Fruit fly (Drosophila melanogaster) whole organism, prepupa: ENCODE data around the gene CG6418.

ENCODE experiments used
- Blimp-1 ChIP-seq: fragments of 200-800 bp; sonication (Bioruptor generic); optimal IDR thresholded peaks from 3 replicates; lab custom pipeline; 2017; ENCODE audit warnings: missing biosample characterization, missing genetic modification characterization, mild to moderate bottlenecking, moderate library complexity, missing genetic modification reagents
- CG10631 ChIP-seq: fragments of 200-800 bp; sonication (Bioruptor generic); optimal IDR thresholded peaks from 2 replicates; lab custom pipeline; 2016; ENCODE audit warnings: missing biosample characterization, missing genetic modification characterization
- CG10669 ChIP-seq: fragments of 200-800 bp; sonication (Bioruptor generic); optimal IDR thresholded peaks from 3 replicates; lab custom pipeline; 2018; ENCODE audit warnings: missing biosample characterization, mild to moderate bottlenecking, missing genetic modification characterization, moderate library complexity
- CG11294 ChIP-seq: fragments of 200-800 bp; sonication (Bioruptor generic); IDR thresholded peaks from 2 replicates; pipeline ENCODE4 v1.3.6; 2022; ENCODE audit warnings: missing biosample characterization, missing genetic modification characterization
- CG11902 ChIP-seq: fragments of 200-800 bp; sonication (Bioruptor generic); optimal IDR thresholded peaks from 3 replicates; lab custom pipeline; 2016; ENCODE audit warnings: missing biosample characterization, missing genetic modification characterization
- CG15336 ChIP-seq: fragments of 200-800 bp; sonication (Bioruptor generic); IDR thresholded peaks from 2 replicates; pipeline ENCODE4 v1.3.6; 2022; ENCODE audit warnings: missing biosample characterization, missing genetic modification characterization
- CG16779 ChIP-seq: fragments of 200-800 bp; sonication (Bioruptor generic); optimal IDR thresholded peaks from 3 replicates; lab custom pipeline; 2017; ENCODE audit warnings: missing biosample characterization, mild to moderate bottlenecking, missing genetic modification characterization
- CG3032 ChIP-seq: fragments of 200-800 bp; optimal IDR thresholded peaks from 2 replicates; lab custom pipeline; 2019; ENCODE audit warnings: missing biosample characterization, mild to moderate bottlenecking, missing genetic modification characterization, moderate library complexity
- CG31627 ChIP-seq: fragments of 200-800 bp; sonication (Bioruptor generic); optimal IDR thresholded peaks from 3 replicates; lab custom pipeline; 2016; ENCODE audit warnings: missing biosample characterization, missing genetic modification characterization
- CG32006 ChIP-seq: fragments of 200-800 bp; sonication (Bioruptor generic); optimal IDR thresholded peaks from 3 replicates; lab custom pipeline; 2017; ENCODE audit warnings: missing biosample characterization, mild to moderate bottlenecking, missing genetic modification characterization
- CG34406 ChIP-seq: fragments of 200-800 bp; sonication (Bioruptor generic); optimal IDR thresholded peaks from 3 replicates; lab custom pipeline; 2016; ENCODE audit warnings: missing biosample characterization, missing genetic modification characterization
- CG3919 ChIP-seq: fragments of 200-800 bp; sonication (Bioruptor generic); optimal IDR thresholded peaks from 3 replicates; lab custom pipeline; 2016; ENCODE audit warnings: missing biosample characterization, missing genetic modification characterization
- CG6163 ChIP-seq: fragments of 200-800 bp; sonication (Bioruptor generic); IDR thresholded peaks from 3 replicates; pipeline ENCODE4 v1.3.6; 2022; ENCODE audit warnings: missing biosample characterization, missing genetic modification characterization
- CG6276 ChIP-seq: fragments of 200-800 bp; sonication (Bioruptor generic); optimal IDR thresholded peaks from 2 replicates; lab custom pipeline; 2017; ENCODE audit warnings: missing biosample characterization, mild to moderate bottlenecking, missing genetic modification characterization
- CG6792 ChIP-seq: fragments of 200-800 bp; sonication (Bioruptor generic); optimal IDR thresholded peaks from 3 replicates; lab custom pipeline; 2016; ENCODE audit warnings: missing biosample characterization, missing genetic modification characterization
- CG6808 ChIP-seq: fragments of 200-800 bp; sonication (Bioruptor generic); optimal IDR thresholded peaks from 3 replicates; lab custom pipeline; 2017; ENCODE audit warnings: missing biosample characterization, missing genetic modification characterization, mild to moderate bottlenecking, moderate library complexity, missing genetic modification reagents
- CG7368 ChIP-seq: fragments of 200-800 bp; sonication (Bioruptor generic); optimal IDR thresholded peaks from 3 replicates; lab custom pipeline; 2016; ENCODE audit warnings: missing biosample characterization, missing genetic modification characterization
- CG8119 ChIP-seq: fragments of 200-800 bp; sonication (Bioruptor generic); IDR thresholded peaks from 3 replicates; pipeline ENCODE4 v1.3.6; 2022; ENCODE audit warnings: missing biosample characterization, missing genetic modification characterization
- CG8319 ChIP-seq: fragments of 200-800 bp; sonication (Bioruptor generic); optimal IDR thresholded peaks from 3 replicates; lab custom pipeline; 2016; ENCODE audit warnings: missing biosample characterization, missing genetic modification characterization
- CG8632 ChIP-seq: fragments of 200-800 bp; sonication (Bioruptor generic); optimal IDR thresholded peaks from 3 replicates; lab custom pipeline; 2016; ENCODE audit warnings: missing biosample characterization, missing genetic modification characterization
- CG9139 ChIP-seq: fragments of 200-800 bp; sonication (Bioruptor generic); optimal IDR thresholded peaks from 3 replicates; lab custom pipeline; 2017; ENCODE audit warnings: missing biosample characterization, mild to moderate bottlenecking, missing genetic modification characterization
- Eip78C ChIP-seq: fragments of 200-800 bp; sonication (Bioruptor generic); peaks from one replicate; lab custom pipeline; 2016; ENCODE audit warnings: missing biosample characterization, missing genetic modification characterization
- Ets21C ChIP-seq: fragments of 200-800 bp; sonication (Bioruptor generic); optimal IDR thresholded peaks from 3 replicates; lab custom pipeline; 2016; ENCODE audit warnings: missing biosample characterization, missing genetic modification characterization
- Ets96B ChIP-seq: fragments of 200-800 bp; optimal IDR thresholded peaks from 2 replicates; lab custom pipeline; 2019; ENCODE audit warnings: missing biosample characterization, mild to moderate bottlenecking, missing genetic modification characterization, moderate library complexity
- Hr38 ChIP-seq: sonication (Bioruptor generic); optimal IDR thresholded peaks from 2 replicates; lab custom pipeline; 2016; ENCODE audit warnings: missing biosample characterization, missing genetic modification characterization
- Hr39 ChIP-seq: fragments of 200-800 bp; sonication (Bioruptor generic); optimal IDR thresholded peaks from 2 replicates; lab custom pipeline; 2016; ENCODE audit warnings: missing biosample characterization, missing genetic modification characterization
- Hr4 ChIP-seq: fragments of 200-800 bp; sonication (Bioruptor generic); optimal IDR thresholded peaks from 3 replicates; lab custom pipeline; 2016; ENCODE audit warnings: missing biosample characterization, missing genetic modification characterization
- Lpt ChIP-seq: fragments of 200-800 bp; sonication (Bioruptor generic); optimal IDR thresholded peaks from 3 replicates; lab custom pipeline; 2016; ENCODE audit warnings: missing biosample characterization, missing genetic modification characterization
- Met ChIP-seq: fragments of 200-800 bp; sonication (Bioruptor generic); optimal IDR thresholded peaks from 3 replicates; lab custom pipeline; 2016; ENCODE audit warnings: missing biosample characterization, missing genetic modification characterization
- Sox102F ChIP-seq: fragments of 200-800 bp; sonication (Bioruptor generic); optimal IDR thresholded peaks from 2 replicates; lab custom pipeline; 2016; ENCODE audit warnings: missing biosample characterization, mild to moderate bottlenecking, missing genetic modification characterization
- Sox15 ChIP-seq: fragments of 200-800 bp; sonication (Bioruptor generic); optimal IDR thresholded peaks from 3 replicates; lab custom pipeline; 2016; ENCODE audit warnings: missing biosample characterization, missing genetic modification characterization
- achi ChIP-seq: fragments of 200-800 bp; sonication (Bioruptor generic); optimal IDR thresholded peaks from 3 replicates; lab custom pipeline; 2016; ENCODE audit warnings: missing biosample characterization, missing genetic modification characterization
- acj6 ChIP-seq: fragments of 200-800 bp; sonication (Bioruptor generic); optimal IDR thresholded peaks from 3 replicates; lab custom pipeline; 2016; ENCODE audit warnings: missing biosample characterization, missing genetic modification characterization
- dac ChIP-seq: fragments of 200-800 bp; sonication (Bioruptor generic); optimal IDR thresholded peaks from 2 replicates; lab custom pipeline; 2017; ENCODE audit warnings: missing biosample characterization, mild to moderate bottlenecking, missing genetic modification characterization
- dsx ChIP-seq: fragments of 200-800 bp; optimal IDR thresholded peaks from 3 replicates; lab custom pipeline; 2019; ENCODE audit warnings: missing biosample characterization, mild to moderate bottlenecking, missing genetic modification characterization, moderate library complexity; ENCODE audit not compliant: poor library complexity, severe bottlenecking
- eg ChIP-seq: fragments of 200-800 bp; sonication (Bioruptor generic); IDR thresholded peaks from 3 replicates; pipeline ENCODE4 v1.3.6; 2022; ENCODE audit warnings: missing biosample characterization, missing genetic modification characterization
- esn ChIP-seq: fragments of 200-800 bp; sonication (Bioruptor generic); optimal IDR thresholded peaks from 2 replicates; lab custom pipeline; 2016; ENCODE audit warnings: missing biosample characterization, mild to moderate bottlenecking, missing genetic modification characterization, moderate library complexity
- lz ChIP-seq: fragments of 200-800 bp; sonication (Bioruptor generic); optimal IDR thresholded peaks from 3 replicates; lab custom pipeline; 2016; ENCODE audit warnings: missing biosample characterization, missing genetic modification characterization
- net ChIP-seq: fragments of 200-800 bp; sonication (Bioruptor generic); optimal IDR thresholded peaks from 3 replicates; lab custom pipeline; 2016; ENCODE audit warnings: missing biosample characterization, missing genetic modification characterization
- salr ChIP-seq, 2 experiments: fragments of 200-800 bp; sonication (Bioruptor generic); optimal IDR thresholded peaks; 3 replicates each; lab custom pipeline; 2016 to 2018; ENCODE audit warnings: missing biosample characterization in 2 of 2, missing genetic modification characterization in 2 of 2, mild to moderate bottlenecking in 1 of 2
- spab ChIP-seq: fragments of 200-800 bp; sonication (Bioruptor generic); optimal IDR thresholded peaks from 2 replicates; lab custom pipeline; 2017; ENCODE audit warnings: missing biosample characterization, mild to moderate bottlenecking, missing genetic modification characterization, missing genetic modification reagents
- ss ChIP-seq, 2 experiments: fragments of 200-800 bp; sonication (Bioruptor generic); optimal IDR thresholded peaks; 2 replicates in 1 of 2; 3 replicates in 1 of 2; lab custom pipeline; 2017 to 2018; ENCODE audit warnings: mild to moderate bottlenecking in 2 of 2, missing biosample characterization in 2 of 2, missing genetic modification characterization in 2 of 2, moderate library complexity in 1 of 2
- topi ChIP-seq: fragments of 200-800 bp; sonication (Bioruptor generic); optimal IDR thresholded peaks from 3 replicates; lab custom pipeline; 2016; ENCODE audit warnings: missing biosample characterization, missing genetic modification characterization
- vri ChIP-seq: fragments of 200-800 bp; sonication (Bioruptor generic); optimal IDR thresholded peaks from 3 replicates; lab custom pipeline; 2016; ENCODE audit warnings: missing biosample characterization, mild to moderate bottlenecking, missing genetic modification characterization

Gene CG6418

DNA sequence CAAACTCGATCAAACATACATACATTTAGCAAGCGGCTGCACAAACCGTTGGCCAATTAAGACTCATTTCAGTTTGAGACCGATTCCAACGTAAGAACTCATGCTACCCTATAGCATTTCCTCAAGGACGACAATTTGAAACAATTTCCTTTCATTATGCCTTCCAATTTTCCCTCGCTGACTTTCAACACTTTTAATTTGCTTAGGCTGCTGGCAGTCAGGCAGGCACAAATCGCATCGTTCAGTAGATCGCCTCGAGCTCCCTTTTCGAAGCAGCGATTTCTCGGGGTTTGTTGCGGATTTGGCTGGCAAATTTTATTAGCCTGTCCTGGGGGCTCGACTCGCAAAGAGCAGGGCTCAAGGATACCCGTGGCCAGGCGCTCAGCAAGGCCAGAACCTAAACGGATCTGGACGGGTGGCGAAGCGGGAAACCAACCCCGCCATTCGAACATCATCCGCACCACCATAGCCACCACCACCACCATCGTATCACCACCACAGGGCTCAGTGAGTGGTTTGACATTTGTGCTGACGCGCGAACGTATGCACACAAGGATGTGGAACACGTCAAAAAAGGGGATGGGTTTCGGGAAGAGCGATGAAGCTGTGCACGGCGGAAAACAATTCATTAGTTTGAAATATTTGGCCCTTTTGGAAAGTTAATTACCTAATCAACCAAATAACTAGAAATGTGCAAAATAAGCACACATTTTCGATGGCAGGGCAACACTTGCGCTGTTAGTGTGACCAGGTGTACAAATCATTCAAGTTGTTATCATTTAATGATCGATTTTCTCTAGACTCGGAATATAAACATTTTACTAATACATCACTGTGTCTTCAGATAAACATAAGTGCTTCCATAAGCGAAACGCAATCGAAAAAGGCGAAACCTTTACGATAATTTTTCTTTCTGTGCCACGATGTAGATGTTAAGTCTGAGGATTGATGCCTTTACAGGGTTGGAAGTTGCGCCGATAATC lies 34.0 kb downstream of the CG6418 start (continued):
- no peak for TF ChIP-seq Ets21C (GFP tag; lab: Kevin White, UChicago)
- TF ChIP-seq Eip78C (GFP tag; lab: Kevin White, UChicago) = peak; percentile 77
- peak; percentile 2 for TF ChIP-seq CG10631
- TF ChIP-seq Sox102F (GFP tag; lab: Kevin White, UChicago) = peak; percentile 14
- TF ChIP-seq CG10669 (GFP tag; lab: Kevin White, UChicago) = peak; percentile 3
- no peak for TF ChIP-seq CG7368 (GFP tag; lab: Kevin White, UChicago)
- TF ChIP-seq lz = peak; percentile 37
- TF ChIP-seq Sox15 = no peak
- TF ChIP-seq dsx (GFP tag; lab: Kevin White, UChicago) = no peak
- peak; percentile 22 for TF ChIP-seq CG6792 (GFP tag; lab: Kevin White, UChicago)
- no peak for TF ChIP-seq CG3032 (tag; lab: Kevin White, UChicago)
- no peak for TF ChIP-seq Ets96B (tag; lab: Kevin White, UChicago)
- TF ChIP-seq dac = no peak
- TF ChIP-seq topi (GFP tag; lab: Kevin White, UChicago) = peak; percentile 32
- no peak for TF ChIP-seq acj6
- TF ChIP-seq Hr4 = no peak
- TF ChIP-seq Hr39 = peak; percentile 22
- peak; percentile 46 for TF ChIP-seq Met (GFP tag; lab: Kevin White, UChicago)

DNA sequence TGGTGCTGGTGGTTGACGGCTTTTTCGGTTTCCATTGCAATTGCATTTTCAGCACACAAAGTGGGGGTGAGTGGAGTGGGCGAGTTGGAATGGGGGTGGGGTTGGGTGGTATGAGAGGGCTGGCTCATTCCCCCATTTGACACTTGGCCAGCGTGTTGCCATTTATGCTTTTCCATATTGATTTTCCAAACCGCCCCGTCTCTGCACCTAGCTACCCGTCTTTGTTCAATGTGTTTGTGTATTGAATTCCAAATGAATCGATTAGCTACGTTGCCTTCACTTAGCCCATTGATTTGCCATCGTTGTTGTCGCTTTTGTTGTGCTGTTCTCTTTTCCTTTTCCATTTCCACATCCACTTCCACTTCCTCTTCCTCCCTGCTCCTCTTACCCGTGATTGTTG lies 35.2 kb downstream of the CG6418 start:
- no peak for TF ChIP-seq Sox102F (GFP tag; lab: Kevin White, UChicago)
- no peak for TF ChIP-seq CG11902 (GFP tag; lab: Kevin White, UChicago)
- TF ChIP-seq CG32006 (GFP tag; lab: Kevin White, UChicago) = no peak
- TF ChIP-seq CG11294 = no peak

dm6 chr3L:10843273-10843672 lies 35.6 kb downstream of the CG6418 start:
- TF ChIP-seq achi = peak; percentile 45
- TF ChIP-seq CG34406 = peak; percentile 35
- TF ChIP-seq CG9139 (GFP tag; lab: Kevin White, UChicago) = no peak
- peak; percentile 52 for TF ChIP-seq Ets96B (tag; lab: Kevin White, UChicago)
- TF ChIP-seq CG3032 (tag; lab: Kevin White, UChicago) = peak; percentile 22
- peak; percentile 22 for TF ChIP-seq dsx (GFP tag; lab: Kevin White, UChicago)
- TF ChIP-seq CG6792 (GFP tag; lab: Kevin White, UChicago) = no peak
- TF ChIP-seq CG3919 = no peak
- no peak for TF ChIP-seq CG8119 (GFP tag; lab: Robert Waterston, UW)
- no peak for TF ChIP-seq CG31627 (GFP tag; lab: Kevin White, UChicago)
- peak in 1 of 2 experiments; percentile 37 for TF ChIP-seq ss (GFP tag; optimal IDR thresholded peaks at IDR 0.05; lab: Kevin White, UChicago)
- peak; percentile 0 for TF ChIP-seq net (GFP tag; lab: Kevin White, UChicago)
- TF ChIP-seq CG11902 (GFP tag; lab: Kevin White, UChicago) = no peak
- TF ChIP-seq CG8319 (GFP tag; lab: Kevin White, UChicago) = peak; percentile 4
- 0 out of 2 replicates have a peak, but pooled peaks have one; percentile 17 for TF ChIP-seq CG15336 (GFP tag; lab: Robert Waterston, UW)
- TF ChIP-seq eg (GFP tag; lab: Robert Waterston, UW) = peak; percentile 42; the same call in 1 of the 3 replicates
- peak; percentile 18 for TF ChIP-seq CG6808 (GFP tag; lab: Kevin White, UChicago)
- peak; percentile 46 for TF ChIP-seq spab
- TF ChIP-seq CG10669 (GFP tag; lab: Kevin White, UChicago) = peak; percentile 34
- peak; percentile 43 for TF ChIP-seq acj6
- TF ChIP-seq CG16779 (tag; lab: Kevin White, UChicago) = peak; percentile 7
- TF ChIP-seq Hr38 (GFP tag; lab: Kevin White, UChicago) = no peak
- no peak for TF ChIP-seq Lpt (GFP tag; lab: Kevin White, UChicago)
- no peak for TF ChIP-seq CG11294
- TF ChIP-seq CG8632 = peak; percentile 44
- no peak for TF ChIP-seq lz
- peak; percentile 21 for TF ChIP-seq esn
- TF ChIP-seq salr (GFP tag; optimal IDR thresholded peaks at IDR 0.05; lab: Kevin White, UChicago) = peak in 1 of 2 experiments; percentile 32
- no peak for TF ChIP-seq vri
- TF ChIP-seq Sox15 = peak; percentile 4
- TF ChIP-seq CG6276 (GFP tag; lab: Kevin White, UChicago) = peak; percentile 11
- peak; percentile 44 for TF ChIP-seq CG10631
- no peak for TF ChIP-seq CG6163 (GFP tag; lab: Robert Waterston, UW)
- no peak for TF ChIP-seq Blimp-1
